Worm (Caenorhabditis elegans): ENCODE data around the gene F52E1.9.

DNA sequence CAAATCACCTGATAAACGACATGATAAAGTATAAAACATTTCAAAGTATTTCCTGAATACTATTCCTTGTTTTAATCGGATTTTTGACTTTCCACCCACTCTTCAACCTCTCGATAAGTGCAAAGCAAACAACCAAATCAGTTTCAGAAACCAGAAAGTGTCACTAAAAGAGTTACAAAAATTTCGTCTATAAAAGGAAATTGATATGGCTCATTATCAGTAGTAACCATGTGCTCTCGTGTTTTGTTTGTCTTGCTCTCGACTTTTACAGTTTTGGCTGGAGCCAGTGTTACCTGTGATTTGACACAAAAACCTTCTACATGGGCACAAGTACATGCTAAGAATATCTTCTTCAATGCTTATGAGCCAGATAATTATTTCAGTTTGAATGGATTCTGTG, 18.8 kb downstream of the F52E1.9 start, which contains the start of gene F52E1.14:
- no peak for TF ChIP-seq ztf-29 (GFP tag; IDR thresholded peaks at IDR 0.05)
- no peak for TF ChIP-seq flt-1 (GFP tag; IDR thresholded peaks at IDR 0.05)
- TF ChIP-seq cog-1 (tag; optimal IDR thresholded peaks at IDR 0.05): no peak
- no peak for TF ChIP-seq med-1 (GFP tag; optimal IDR thresholded peaks at IDR 0.05; ENCODE audit: insufficient read depth)
- TF ChIP-seq ztf-23 (GFP tag; IDR thresholded peaks at IDR 0.05): no peak
- no peak for TF ChIP-seq klf-2 (GFP tag; conservative IDR thresholded peaks at IDR 0.05)
- no peak for TF ChIP-seq tab-1 (GFP tag; IDR thresholded peaks at IDR 0.05)
- TF ChIP-seq ref-1 (GFP tag; conservative IDR thresholded peaks at IDR 0.05): no peak
